Worm (Caenorhabditis elegans) whole organism, late embryonic: ENCODE results near the gene C18E9.8.

Source experiments
- ceh-9 ChIP-seq: sonication (generic microtip); optimal IDR thresholded peaks from 2 replicates; lab custom pipeline; 2016; ENCODE audit warnings: mild to moderate bottlenecking, missing genetic modification characterization, inconsistent platforms, missing compliant biosample characterization
- lim-6 ChIP-seq: sonication (generic microtip); optimal IDR thresholded peaks from 2 replicates; lab custom pipeline; 2016; ENCODE audit warnings: missing genetic modification characterization, missing compliant biosample characterization
- nfya-1 ChIP-seq: sonication (generic microtip); optimal IDR thresholded peaks from 2 replicates; lab custom pipeline; 2017; ENCODE audit warnings: missing genetic modification characterization, mild to moderate bottlenecking, missing compliant biosample characterization, antibody characterized with exemption, moderate library complexity
- nhr-11 ChIP-seq: fragments of 150-350 bp; optimal IDR thresholded peaks from 2 replicates; lab custom pipeline; 2014; ENCODE audit warnings: missing biosample characterization, missing genetic modification characterization
- pqm-1 ChIP-seq: sonication (generic microtip); optimal IDR thresholded peaks from 2 replicates; lab custom pipeline; 2016; ENCODE audit warnings: missing genetic modification characterization, missing compliant biosample characterization
- tbx-2 ChIP-seq: sonication (generic microtip); optimal IDR thresholded peaks from 2 replicates; lab custom pipeline; 2016; ENCODE audit warnings: missing genetic modification characterization, missing compliant biosample characterization
- ttx-3 ChIP-seq: sonication (generic microtip); optimal IDR thresholded peaks from 2 replicates; lab custom pipeline; 2016; ENCODE audit warnings: missing genetic modification reagents, missing genetic modification characterization, missing compliant biosample characterization

DNA sequence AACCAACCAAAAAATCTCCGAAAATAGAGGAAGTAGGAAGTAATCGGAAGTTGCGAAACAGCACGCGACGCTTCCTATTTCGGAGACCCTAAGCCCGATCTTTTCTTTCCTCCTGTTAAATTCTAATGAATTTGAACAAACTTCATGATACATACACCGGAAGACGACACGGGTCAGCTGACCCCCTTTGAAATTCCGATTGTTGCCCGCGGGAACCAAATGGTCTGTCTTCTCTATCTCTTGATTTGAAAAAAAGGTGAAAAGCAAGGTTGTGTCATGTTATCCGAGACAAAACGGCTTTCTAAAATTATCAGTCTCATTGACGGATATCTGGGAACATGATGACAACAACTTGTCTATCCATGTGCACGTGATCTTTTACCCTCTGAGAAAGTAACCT, 28.8 kb downstream of the C18E9.8 start:
- TF ChIP-seq ceh-9 (tag; lab: Kevin White, UChicago) (no peak), tbx-2 (tag; lab: Kevin White, UChicago) (no peak), ttx-3 (tag; lab: Kevin White, UChicago) (no peak), lim-6 (tag; lab: Kevin White, UChicago) (no peak), nfya-1 (tag; lab: Kevin White, UChicago) (no peak), nhr-11 (tag; lab: Kevin White, UChicago) (no peak), pqm-1 (tag; lab: Kevin White, UChicago) (no peak)
